Worm (Caenorhabditis elegans) whole organism, L2 larva: ENCODE data around the gene F10C1.8.

ENCODE experiments used
- C34F6.9 ChIP-seq: fragments of 150-350 bp; optimal IDR thresholded peaks from 2 replicates; lab custom pipeline; 2014; ENCODE audit warnings: missing biosample characterization, missing genetic modification characterization
- F13H6.1 ChIP-seq: sonication (generic microtip); optimal IDR thresholded peaks from 2 replicates; lab custom pipeline; 2016; ENCODE audit warnings: missing genetic modification characterization, missing compliant biosample characterization
- alr-1 ChIP-seq: fragments of 150-350 bp; optimal IDR thresholded peaks from 2 replicates; lab custom pipeline; 2014; ENCODE audit warnings: missing biosample characterization, missing genetic modification characterization
- blmp-1 ChIP-seq: sonication (generic microtip); optimal IDR thresholded peaks from 2 replicates; lab custom pipeline; 2017; ENCODE audit warnings: missing genetic modification characterization, mild to moderate bottlenecking, missing compliant biosample characterization, antibody characterized with exemption, moderate library complexity; ENCODE audit not compliant: insufficient read depth
- ceh-16 ChIP-seq: fragments of 150-350 bp; optimal IDR thresholded peaks from 2 replicates; lab custom pipeline; 2014; ENCODE audit warnings: missing biosample characterization, missing genetic modification characterization
- crh-2 ChIP-seq: sonication (generic microtip); optimal IDR thresholded peaks from 2 replicates; lab custom pipeline; 2017; ENCODE audit warnings: missing biosample characterization, missing genetic modification characterization
- dmd-4 ChIP-seq: sonication (generic microtip); optimal IDR thresholded peaks from 2 replicates; lab custom pipeline; 2017; ENCODE audit warnings: missing biosample characterization, missing genetic modification characterization
- elt-1 ChIP-seq: fragments of 150-350 bp; optimal IDR thresholded peaks from 2 replicates; lab custom pipeline; 2014; ENCODE audit warnings: missing biosample characterization, missing genetic modification characterization
- elt-3 ChIP-seq: sonication (generic microtip); optimal IDR thresholded peaks from 2 replicates; lab custom pipeline; 2017; ENCODE audit warnings: missing biosample characterization, missing genetic modification characterization
- fos-1 ChIP-seq: fragments of 150-350 bp; optimal IDR thresholded peaks from 2 replicates; lab custom pipeline; 2014; ENCODE audit warnings: missing biosample characterization, missing genetic modification characterization
- lin-13 ChIP-seq: fragments of 150-350 bp; optimal IDR thresholded peaks from 2 replicates; lab custom pipeline; 2014; ENCODE audit warnings: missing biosample characterization, missing genetic modification reagents, missing genetic modification characterization
- mbf-1 ChIP-seq: sonication (generic microtip); optimal IDR thresholded peaks from 2 replicates; lab custom pipeline; 2017; ENCODE audit warnings: missing biosample characterization, missing genetic modification characterization
- nhr-12 ChIP-seq: fragments of 150-350 bp; optimal IDR thresholded peaks from 2 replicates; lab custom pipeline; 2014; ENCODE audit warnings: missing biosample characterization, missing genetic modification characterization
- nhr-129 ChIP-seq: fragments of 150-350 bp; optimal IDR thresholded peaks from 2 replicates; lab custom pipeline; 2014; ENCODE audit warnings: missing biosample characterization, missing genetic modification characterization
- nhr-23 ChIP-seq: fragments of 150-350 bp; optimal IDR thresholded peaks from 2 replicates; lab custom pipeline; 2014; ENCODE audit warnings: missing biosample characterization, missing genetic modification reagents, missing genetic modification characterization
- nhr-25 ChIP-seq: fragments of 150-350 bp; sonication (generic microtip); optimal IDR thresholded peaks from 3 replicates; lab custom pipeline; 2014; ENCODE audit warnings: missing biosample characterization, missing genetic modification characterization
- peb-1 ChIP-seq: fragments of 150-350 bp; optimal IDR thresholded peaks from 2 replicates; lab custom pipeline; 2014; ENCODE audit warnings: missing biosample characterization, missing genetic modification characterization
- skn-1 ChIP-seq: sonication (generic microtip); optimal IDR thresholded peaks from 2 replicates; lab custom pipeline; 2017; ENCODE audit warnings: missing biosample characterization, missing genetic modification characterization
- sma-3 ChIP-seq: sonication (generic microtip); optimal IDR thresholded peaks from 2 replicates; lab custom pipeline; 2016; ENCODE audit warnings: missing genetic modification reagents, missing genetic modification characterization, missing compliant biosample characterization
- sma-9 ChIP-seq, 2 experiments: fragments of 150-350 bp in 1 of 2; sonication (generic microtip) in 1 of 2; optimal IDR thresholded peaks; 2 replicates each; lab custom pipeline; 2014 to 2016; ENCODE audit warnings: missing genetic modification characterization in 2 of 2, mild to moderate bottlenecking in 1 of 2, missing biosample characterization in 1 of 2, missing compliant biosample characterization in 1 of 2, missing genetic modification reagents in 1 of 2, moderate library complexity in 1 of 2
- unc-39 ChIP-seq: fragments of 150-350 bp; optimal IDR thresholded peaks from 2 replicates; lab custom pipeline; 2014; ENCODE audit warnings: missing biosample characterization, missing genetic modification characterization
- unc-55 ChIP-seq: fragments of 150-350 bp; sonication (generic microtip); optimal IDR thresholded peaks from 3 replicates; lab custom pipeline; 2014; ENCODE audit warnings: missing biosample characterization, missing genetic modification reagents, missing genetic modification characterization
- unc-62 ChIP-seq: fragments of 150-350 bp; optimal IDR thresholded peaks from 2 replicates; lab custom pipeline; 2014; ENCODE audit warnings: missing biosample characterization, missing genetic modification reagents, missing genetic modification characterization
- zag-1 ChIP-seq: fragments of 150-350 bp; optimal IDR thresholded peaks from 2 replicates; lab custom pipeline; 2014; ENCODE audit warnings: missing biosample characterization, missing genetic modification characterization
- ztf-1 ChIP-seq: fragments of 200-800 bp; sonication (Bioruptor generic); conservative IDR thresholded peaks from 2 replicates; pipeline ENCODE4 v1.3.6; 2022; ENCODE audit warnings: missing genetic modification characterization, missing compliant biosample characterization
- ztf-11 ChIP-seq: sonication (generic microtip); optimal IDR thresholded peaks from 2 replicates; lab custom pipeline; 2017; ENCODE audit warnings: missing biosample characterization, missing genetic modification characterization
- ztf-4 ChIP-seq: fragments of 150-350 bp; optimal IDR thresholded peaks from 2 replicates; lab custom pipeline; 2014; ENCODE audit warnings: missing biosample characterization, missing genetic modification characterization

The F10C1.8 gene

ce11 chrII:5799553-5799952 is 45.3 kb downstream of the F10C1.8 start, which contains the start of gene K05F1.8:
Gene K05F1.8, minus strand, starts transcription at chrII:5799653.
- TF ChIP-seq F13H6.1 (no peak), blmp-1 (tag; lab: Kevin White, UChicago) (no peak), unc-55 (GFP tag; lab: Kevin White, UChicago) (no peak), ztf-11 (tag; lab: Kevin White, UChicago) (no peak), nhr-23 (tag; lab: Kevin White, UChicago) (no peak), sma-3 (GFP tag; lab: Kevin White, UChicago) (no peak), sma-9 (GFP tag; optimal IDR thresholded peaks at IDR 0.05; lab: Kevin White, UChicago) (no peak), sma-9 (tag; optimal IDR thresholded peaks at IDR 0.05; lab: Kevin White, UChicago) (no peak), elt-1 (tag; lab: Kevin White, UChicago) (no peak), unc-62 (no peak), elt-3 (no peak), nhr-25 (tag; lab: Kevin White, UChicago) (no peak), ceh-16 (tag; lab: Kevin White, UChicago) (no peak), nhr-129 (tag; lab: Kevin White, UChicago) (no peak), ztf-1 (GFP tag; lab: Robert Waterston, UW) (no peak), peb-1 (tag; lab: Kevin White, UChicago) (no peak)

- no peak for TF ChIP-seq unc-62
- no peak for TF ChIP-seq unc-39 (tag; lab: Kevin White, UChicago)
- no peak for TF ChIP-seq skn-1 (tag; lab: Kevin White, UChicago)
- no peak for TF ChIP-seq ztf-1 (GFP tag; lab: Robert Waterston, UW)
- no peak for TF ChIP-seq zag-1
- no peak for TF ChIP-seq alr-1 (tag; lab: Kevin White, UChicago)
- no peak for TF ChIP-seq fos-1 (tag; lab: Kevin White, UChicago)
- TF ChIP-seq elt-3 = no peak
- TF ChIP-seq mbf-1 (tag; lab: Kevin White, UChicago) = no peak
- no peak for TF ChIP-seq nhr-12 (tag; lab: Kevin White, UChicago)
- TF ChIP-seq ztf-4 (tag; lab: Kevin White, UChicago) = no peak
- no peak for TF ChIP-seq dmd-4 (tag; lab: Kevin White, UChicago)
- TF ChIP-seq lin-13 (GFP tag; lab: Kevin White, UChicago) = no peak
- TF ChIP-seq ztf-11 (tag; lab: Kevin White, UChicago) = no peak
Measured at ce11 chrII:5801075-5801474, 46.8 kb downstream of the F10C1.8 start, which contains the start of the genes K05F1.9 and K05F1.1. Gene K05F1.9, minus strand, starts transcription at chrII:5801175. Gene K05F1.1, plus strand, starts transcription at chrII:5801382.

- peak; percentile 29 for TF ChIP-seq fos-1 (tag; lab: Kevin White, UChicago)
- no peak for TF ChIP-seq dmd-4 (tag; lab: Kevin White, UChicago)
- TF ChIP-seq ztf-1 (GFP tag; lab: Robert Waterston, UW) = no peak
- no peak for TF ChIP-seq C34F6.9 (tag; lab: Kevin White, UChicago)
- TF ChIP-seq elt-1 (tag; lab: Kevin White, UChicago) = no peak
Measured at ce11 chrII:5804288-5804687, 50.0 kb downstream of the F10C1.8 start.

ce11 chrII:5805303-5805702 is 51.0 kb downstream of the F10C1.8 start, which contains the start of gene K05F1.10:
Gene K05F1.10, minus strand, starts transcription at chrII:5805473.
- TF ChIP-seq nhr-12 (tag; lab: Kevin White, UChicago) = no peak
- TF ChIP-seq crh-2 (tag; lab: Kevin White, UChicago) = peak; percentile 17
- no peak for TF ChIP-seq C34F6.9 (tag; lab: Kevin White, UChicago)
